Worm (Caenorhabditis elegans) whole organism, L3 larva: Measurements from ENCODE around the gene Y7A5A.6.

Source experiments
- lin-15B ChIP-seq: fragments of 150-350 bp; optimal IDR thresholded peaks from 2 replicates; lab custom pipeline; 2014; ENCODE audit warnings: missing biosample characterization, missing genetic modification characterization
- nhr-23 ChIP-seq: fragments of 150-350 bp; optimal IDR thresholded peaks from 2 replicates; lab custom pipeline; 2014; ENCODE audit warnings: missing biosample characterization, missing genetic modification reagents, missing genetic modification characterization

DNA sequence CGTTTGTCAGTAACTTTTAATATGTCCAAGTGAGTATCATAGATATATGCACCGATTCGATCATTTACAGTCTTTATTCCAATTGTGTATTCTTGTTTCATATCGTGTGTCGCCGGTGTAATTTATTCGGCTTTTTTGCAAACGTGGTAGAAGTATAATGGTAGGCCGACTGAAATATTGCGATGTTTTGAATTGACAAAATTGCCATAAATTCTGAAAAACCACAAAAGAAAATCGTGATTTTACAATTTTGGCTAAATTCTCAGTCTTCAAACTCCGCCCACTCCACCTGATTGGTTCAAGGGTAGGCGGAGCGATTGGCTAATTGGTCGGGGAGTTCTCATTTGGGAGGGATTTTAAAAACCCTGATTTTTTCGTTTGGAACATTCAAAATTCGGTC lies 14.9 kb downstream of the Y7A5A.6 start, which contains the start of gene Y7A5A.3:
- TF ChIP-seq lin-15B (tag; lab: Kevin White, UChicago) (no peak), nhr-23 (tag; lab: Kevin White, UChicago) (no peak)
